Fruit fly (Drosophila melanogaster): ENCODE measurements around the gene Argk2.

Argk2 gene

dm6 chr3L:9045318-9045717 lies 1.9 kb upstream of the Argk2 start (continued):
- TF ChIP-seq run (tag; optimal IDR thresholded peaks at IDR 0.05) (no peak), CG1024 (GFP tag; IDR thresholded peaks at IDR 0.05) (peak; percentile 58), Blimp-1 (GFP tag; optimal IDR thresholded peaks at IDR 0.05) (peak; percentile 77), NFAT (GFP tag; IDR thresholded peaks at IDR 0.05) (0 out of 2 replicates have a peak, but pooled peaks have one; percentile 34), slp2 (GFP tag; optimal IDR thresholded peaks at IDR 0.05) (peak; percentile 26), CG7271 (tag; optimal IDR thresholded peaks at IDR 0.05) (peak; percentile 68), Kr (GFP tag; optimal IDR thresholded peaks at IDR 0.05) (no peak), CrebB (tag; optimal IDR thresholded peaks at IDR 0.05) (no peak), CG5953 (GFP tag; IDR thresholded peaks at IDR 0.05) (peak; percentile 66), MESR4 (GFP tag; optimal IDR thresholded peaks at IDR 0.05) (no peak), Dbx (GFP tag; IDR thresholded peaks at IDR 0.05) (peak; percentile 63; the same call in 2 of the 3 replicates), ATbp (GFP tag; optimal IDR thresholded peaks at IDR 0.05) (peak; percentile 38), Fer2 (tag; optimal IDR thresholded peaks at IDR 0.05) (no peak), dm (GFP tag; optimal IDR thresholded peaks at IDR 0.05) (no peak), CG6272 (GFP tag; IDR thresholded peaks at IDR 0.05) (peak; percentile 32; the same call in 1 of the 2 replicates), CG4360 (GFP tag; IDR thresholded peaks at IDR 0.05) (peak; percentile 40; the same call in 1 of the 2 replicates), CG31441 (GFP tag; IDR thresholded peaks at IDR 0.05) (peak; percentile 70), stc (GFP tag; IDR thresholded peaks at IDR 0.05) (0 out of 2 replicates have a peak, but pooled peaks have one; percentile 14), CG4617 (GFP tag; optimal IDR thresholded peaks at IDR 0.05; ENCODE audit: borderline replicate concordance) (no peak), CG3065 (GFP tag; optimal IDR thresholded peaks at IDR 0.05) (no peak), crp (GFP tag; optimal IDR thresholded peaks at IDR 0.05) (no peak), grn (GFP tag; optimal IDR thresholded peaks at IDR 0.05) (peak; percentile 7), grau (tag; optimal IDR thresholded peaks at IDR 0.05) (peak; percentile 52), CG12299 (tag; optimal IDR thresholded peaks at IDR 0.05) (no peak), danr (GFP tag; IDR thresholded peaks at IDR 0.05) (peak; percentile 51; the same call in 1 of the 2 replicates), lbe (GFP tag; optimal IDR thresholded peaks at IDR 0.05) (peak; percentile 47), sd (tag; optimal IDR thresholded peaks at IDR 0.05) (no peak), inv (GFP tag; IDR thresholded peaks at IDR 0.05; ENCODE audit: partially characterized antibody) (no peak), tup (GFP tag; optimal IDR thresholded peaks at IDR 0.05) (no peak), CG11093 (GFP tag; IDR thresholded peaks at IDR 0.05) (peak; percentile 63; the same call in 2 of the 3 replicates), amos (GFP tag; IDR thresholded peaks at IDR 0.05; ENCODE audit: partially characterized antibody) (no peak), ftz-f1 (GFP tag; optimal IDR thresholded peaks at IDR 0.05) (no peak), tap (tag; optimal IDR thresholded peaks at IDR 0.05) (peak; percentile 61), HLHmδ (GFP tag; optimal IDR thresholded peaks at IDR 0.05) (no peak), ttk (GFP tag; IDR thresholded peaks at IDR 0.05) (peak; percentile 68), CG9876 (GFP tag; optimal IDR thresholded peaks at IDR 0.05) (peak; percentile 23), hbn (GFP tag; IDR thresholded peaks at IDR 0.05; ENCODE audit: partially characterized antibody) (no peak), Stat92E (GFP tag; optimal IDR thresholded peaks at IDR 0.05) (no peak), CG2199 (GFP tag; IDR thresholded peaks at IDR 0.05) (peak; percentile 67; the same call in 1 of the 3 replicates), vvl (GFP tag; IDR thresholded peaks at IDR 0.05) (peak; percentile 84), Lim3 (GFP tag; IDR thresholded peaks at IDR 0.05) (no peak), CG4820 (GFP tag; optimal IDR thresholded peaks at IDR 0.05) (peak; percentile 68), gfzf (GFP tag; optimal IDR thresholded peaks at IDR 0.05) (no peak), Nf-YC (tag; optimal IDR thresholded peaks at IDR 0.05) (peak; percentile 33), CG5180 (GFP tag; optimal IDR thresholded peaks at IDR 0.05) (peak; percentile 40), CG7357 (GFP tag; IDR thresholded peaks at IDR 0.05) (peak; percentile 42; the same call in 1 of the 3 replicates), HmgZ (tag; optimal IDR thresholded peaks at IDR 0.05) (no peak), lmd (GFP tag; IDR thresholded peaks at IDR 0.05) (peak; percentile 68), Atf6 (GFP tag; IDR thresholded peaks at IDR 0.05) (peak; percentile 48; the same call in 1 of the 2 replicates), Sox100B (GFP tag; optimal IDR thresholded peaks at IDR 0.05) (peak; percentile 55)
